Worm (Caenorhabditis elegans): Measurements from ENCODE around the gene T19H5.7.
A peak's percentile ranks its signal among the peaks of the same experiment; 100 is the strongest.

T19H5.7 gene

DNA sequence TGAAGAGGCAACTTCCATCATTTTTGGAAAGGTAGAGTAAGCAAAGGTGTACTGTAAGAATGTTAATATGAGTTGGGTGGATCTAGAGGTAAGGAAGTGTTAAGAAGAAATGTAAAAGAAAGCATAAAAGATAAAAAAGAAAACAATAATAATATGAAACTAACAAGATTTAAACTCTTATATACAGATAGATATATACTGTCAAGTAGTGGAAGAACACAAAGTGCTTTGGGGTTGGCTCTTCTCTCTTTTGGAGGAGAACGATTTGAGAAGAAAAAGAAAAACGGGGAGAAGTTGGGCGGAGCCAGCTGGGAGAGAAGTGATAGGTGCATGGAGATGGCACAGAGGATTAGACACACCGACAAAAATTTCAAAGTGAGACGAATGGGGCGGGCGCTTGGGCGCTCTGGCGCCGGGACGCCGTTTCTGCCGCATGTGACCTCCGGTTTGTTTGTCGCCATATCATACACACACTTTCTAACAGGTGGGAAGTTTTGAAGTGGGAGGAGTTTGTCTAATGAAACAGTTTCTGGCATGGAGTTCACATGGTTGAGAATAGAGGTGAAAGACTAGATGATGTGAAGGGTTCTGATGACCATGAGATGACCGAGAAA, 7.5 kb upstream of the T19H5.7 start, which contains the start of gene T19H5.4:
T19H5.4 (minus strand) TSS at position 51 of the 614 bp plus-strand sequence.
- no peak for TF ChIP-seq ZK337.2 (GFP tag; IDR thresholded peaks at IDR 0.05)
- no peak for TF ChIP-seq F49E8.2 (tag; optimal IDR thresholded peaks at IDR 0.05; ENCODE audit: borderline replicate concordance)
- TF ChIP-seq lsy-2 (tag; optimal IDR thresholded peaks at IDR 0.05): peak in 1 of 2 experiments; percentile 3
- peak; percentile 38; the same call in 1 of the 2 replicates for TF ChIP-seq php-3 (GFP tag; IDR thresholded peaks at IDR 0.05)
- peak; percentile 43; the same call in 1 of the 2 replicates for TF ChIP-seq T26A8.4 (GFP tag; IDR thresholded peaks at IDR 0.05)
- TF ChIP-seq ces-1 (GFP tag; optimal IDR thresholded peaks at IDR 0.05): no peak
- no peak for TF ChIP-seq R02D3.7 (tag; optimal IDR thresholded peaks at IDR 0.05)
- no peak for TF ChIP-seq madf-5 (GFP tag; IDR thresholded peaks at IDR 0.05)
- no peak for TF ChIP-seq nhr-41 (GFP tag; IDR thresholded peaks at IDR 0.05)
- TF ChIP-seq lin-38 (GFP tag; IDR thresholded peaks at IDR 0.05): no peak
- TF ChIP-seq vab-7 (GFP tag; IDR thresholded peaks at IDR 0.05): 0 out of 2 replicates have a peak, but pooled peaks have one; percentile 37
- no peak for TF ChIP-seq snpc-4 (tag; optimal IDR thresholded peaks at IDR 0.05)
- TF ChIP-seq nhr-42 (GFP tag; IDR thresholded peaks at IDR 0.05): no peak
- TF ChIP-seq F26F4.8 (GFP tag; conservative IDR thresholded peaks at IDR 0.05): no peak
- TF ChIP-seq nhr-10 (tag; optimal IDR thresholded peaks at IDR 0.05): no peak
- TF ChIP-seq ama-1 (optimal IDR thresholded peaks at IDR 0.05): no peak
- TF ChIP-seq set-16 (GFP tag; IDR thresholded peaks at IDR 0.05): peak; percentile 68
- no peak for TF ChIP-seq ceh-44 (GFP tag; IDR thresholded peaks at IDR 0.05)
- no peak for TF ChIP-seq sdz-12 (GFP tag; optimal IDR thresholded peaks at IDR 0.05)
- TF ChIP-seq ceh-82 (tag; optimal IDR thresholded peaks at IDR 0.05): no peak
- no peak for TF ChIP-seq egl-27 (tag; optimal IDR thresholded peaks at IDR 0.05)
- no peak for TF ChIP-seq snpc-1.2 (GFP tag; IDR thresholded peaks at IDR 0.05)
- no peak for TF ChIP-seq D1046.2 (GFP tag; IDR thresholded peaks at IDR 0.05)
- no peak for TF ChIP-seq F44E2.7 (GFP tag; IDR thresholded peaks at IDR 0.05)
- no peak for TF ChIP-seq F37D6.2 (tag; optimal IDR thresholded peaks at IDR 0.05)
- peak; percentile 67; the same call in 1 of the 2 replicates for TF ChIP-seq lim-7 (GFP tag; IDR thresholded peaks at IDR 0.05)
- TF ChIP-seq nhr-102 (tag; optimal IDR thresholded peaks at IDR 0.05): no peak
- TF ChIP-seq mxl-3 (GFP tag; optimal IDR thresholded peaks at IDR 0.05): peak; percentile 96
- TF ChIP-seq nhr-76 (tag; optimal IDR thresholded peaks at IDR 0.05): no peak
- TF ChIP-seq attf-4 (tag; optimal IDR thresholded peaks at IDR 0.05): no peak
- peak; percentile 75; the same call in 1 of the 2 replicates for TF ChIP-seq hmg-1.1 (GFP tag; IDR thresholded peaks at IDR 0.05)
- no peak for TF ChIP-seq ztf-11 (tag; optimal IDR thresholded peaks at IDR 0.05)
- TF ChIP-seq mxl-2 (GFP tag; conservative IDR thresholded peaks at IDR 0.05): no peak
- no peak for TF ChIP-seq zag-1 (tag; optimal IDR thresholded peaks at IDR 0.05)
- TF ChIP-seq dmd-9 (GFP tag; IDR thresholded peaks at IDR 0.05): no peak
- TF ChIP-seq Y105C5A.15 (GFP tag; IDR thresholded peaks at IDR 0.05): no peak
- TF ChIP-seq gei-8 (GFP tag; optimal IDR thresholded peaks at IDR 0.05): peak; percentile 42
- TF ChIP-seq zfp-3 (GFP tag; conservative IDR thresholded peaks at IDR 0.05): peak; percentile 44; the same call in 1 of the 2 replicates
- TF ChIP-seq duxl-1 (tag; optimal IDR thresholded peaks at IDR 0.05; ENCODE audit: poor library complexity): peak; percentile 24
- TF ChIP-seq nhr-77 (tag; optimal IDR thresholded peaks at IDR 0.05): peak; percentile 12
- TF ChIP-seq nhr-6 (tag; optimal IDR thresholded peaks at IDR 0.05): no peak
- peak; percentile 53; the same call in 1 of the 2 replicates for TF ChIP-seq Y75B8A.6 (GFP tag; IDR thresholded peaks at IDR 0.05)
- no peak for TF ChIP-seq arid-1 (GFP tag; conservative IDR thresholded peaks at IDR 0.05)
- TF ChIP-seq aha-1 (tag): peak; percentile 79
- TF ChIP-seq fos-1 (tag; optimal IDR thresholded peaks at IDR 0.05): no peak
- TF ChIP-seq nhr-25 (tag; optimal IDR thresholded peaks at IDR 0.05; ENCODE audit: borderline replicate concordance, insufficient read depth): no peak
- no peak for TF ChIP-seq tag-97 (GFP tag; IDR thresholded peaks at IDR 0.05)
- peak; percentile 71; the same call in 1 of the 2 replicates for TF ChIP-seq mdt-29 (GFP tag; IDR thresholded peaks at IDR 0.05)
- TF ChIP-seq jun-1 (tag; optimal IDR thresholded peaks at IDR 0.05): no peak
- TF ChIP-seq daf-16 (GFP tag; optimal IDR thresholded peaks at IDR 0.05): peak in 1 of 2 experiments; percentile 4
- peak; percentile 66 for TF ChIP-seq daf-16 (tag; optimal IDR thresholded peaks at IDR 0.05)
